Fruit fly (Drosophila melanogaster) whole organism, wandering third instar larva: Measurements from ENCODE around the gene sud1.

ENCODE experiments used
- Dfd ChIP-seq: fragments of >200 bp; optimal IDR thresholded peaks from 2 replicates; lab custom pipeline; 2017; ENCODE audit warnings: missing biosample characterization, missing genetic modification characterization
- Hr78 ChIP-seq: fragments of >200 bp; optimal IDR thresholded peaks from 2 replicates; lab custom pipeline; 2017; ENCODE audit warnings: missing biosample characterization, missing genetic modification characterization
- Myc ChIP-seq: fragments of >200 bp; optimal IDR thresholded peaks from 2 replicates; lab custom pipeline; 2017
- N ChIP-seq: fragments of >200 bp; optimal IDR thresholded peaks from 2 replicates; lab custom pipeline; 2018; ENCODE audit warnings: missing biosample characterization, missing external identifiers, missing genetic modification characterization
- OdsH ChIP-seq: fragments of 200-800 bp; sonication (Bioruptor generic); optimal IDR thresholded peaks from 2 replicates; lab custom pipeline; 2016; ENCODE audit warnings: missing biosample characterization, mild to moderate bottlenecking, missing genetic modification characterization
- h ChIP-seq: fragments of 200-800 bp; sonication (Bioruptor generic); optimal IDR thresholded peaks from 3 replicates; lab custom pipeline; 2016; ENCODE audit warnings: missing biosample characterization, mild to moderate bottlenecking, missing genetic modification characterization
- psq ChIP-seq: fragments of 200-800 bp; sonication (Bioruptor generic); optimal IDR thresholded peaks from 3 replicates; lab custom pipeline; 2017; ENCODE audit warnings: missing biosample characterization, mild to moderate bottlenecking, missing genetic modification characterization, moderate library complexity

dm6 chr3R:24905959-24906634 is 11.6 kb downstream of the sud1 start, which contains the start of gene CG13643:
- TF ChIP-seq N (GFP tag; lab: Kevin White, UChicago) (no peak), h (no peak), Dfd (no peak), OdsH (GFP tag; lab: Kevin White, UChicago) (no peak), psq (GFP tag; lab: Kevin White, UChicago) (no peak), Myc (lab: Kevin White, UChicago) (no peak), Hr78 (GFP tag; lab: Kevin White, UChicago) (no peak)
